Worm (Caenorhabditis elegans): ENCODE results near the gene cogc-4.

The cogc-4 gene

ce11 chrII:1378259-1378658 is 25.0 kb upstream of the cogc-4 start, which contains the start of gene F54D12.10:
Gene F54D12.10 (minus strand): TSS chrII:1378359.
- TF ChIP-seq nhr-10 (tag; optimal IDR thresholded peaks at IDR 0.05), result no peak
- no peak for TF ChIP-seq skn-1 (tag; optimal IDR thresholded peaks at IDR 0.05)
- TF ChIP-seq vab-7 (GFP tag; IDR thresholded peaks at IDR 0.05), result no peak
- TF ChIP-seq mxl-3 (GFP tag; optimal IDR thresholded peaks at IDR 0.05), result no peak
- no peak for TF ChIP-seq aly-2 (tag; optimal IDR thresholded peaks at IDR 0.05)
- TF ChIP-seq T20F7.1 (GFP tag; optimal IDR thresholded peaks at IDR 0.05), result no peak

- no peak for TF ChIP-seq arid-1 (GFP tag; conservative IDR thresholded peaks at IDR 0.05)
- TF ChIP-seq T26A8.4 (GFP tag; IDR thresholded peaks at IDR 0.05), result no peak
- TF ChIP-seq nhr-6 (tag; optimal IDR thresholded peaks at IDR 0.05), result no peak
- TF ChIP-seq nhr-77 (tag; optimal IDR thresholded peaks at IDR 0.05), result no peak
- TF ChIP-seq mep-1 (tag; optimal IDR thresholded peaks at IDR 0.05), result no peak
- TF ChIP-seq dve-1 (tag; optimal IDR thresholded peaks at IDR 0.05; ENCODE audit: insufficient read depth), result no peak
- TF ChIP-seq unc-62 (GFP tag; optimal IDR thresholded peaks at IDR 0.05 in 1 of 2), result peak in 1 of 2 experiments; percentile 32
- no peak for TF ChIP-seq unc-62 (tag; optimal IDR thresholded peaks at IDR 0.05)
Observed at ce11 chrII:1381618-1382017, 21.6 kb upstream of the cogc-4 start, which contains the start of gene F54D12.9. Gene F54D12.9 (minus strand): TSS chrII:1381718.

ce11 chrII:1385280-1385679 is 18.0 kb upstream of the cogc-4 start, which contains the start of gene F54D12.7:
Gene F54D12.7 (minus strand): TSS chrII:1385380.
- TF ChIP-seq nhr-11 (tag; optimal IDR thresholded peaks at IDR 0.05) (no peak), unc-130 (GFP tag; optimal IDR thresholded peaks at IDR 0.05) (no peak), zip-11 (GFP tag; IDR thresholded peaks at IDR 0.05) (no peak), lin-29 (GFP tag; IDR thresholded peaks at IDR 0.05) (no peak), cey-2 (tag; optimal IDR thresholded peaks at IDR 0.05; ENCODE audit: borderline replicate concordance, insufficient read depth) (no peak), zfp-2 (tag; optimal IDR thresholded peaks at IDR 0.05) (no peak), zfp-3 (GFP tag; conservative IDR thresholded peaks at IDR 0.05) (no peak)

- TF ChIP-seq hlh-11 (tag; optimal IDR thresholded peaks at IDR 0.05), result peak; percentile 55
- no peak for TF ChIP-seq nhr-237 (tag; optimal IDR thresholded peaks at IDR 0.05)
- peak; percentile 37 for TF ChIP-seq nhr-77 (tag; optimal IDR thresholded peaks at IDR 0.05)
- peak; percentile 79 for TF ChIP-seq pqm-1 (tag; optimal IDR thresholded peaks at IDR 0.05)
- TF ChIP-seq nhr-28 (tag; optimal IDR thresholded peaks at IDR 0.05), result peak; percentile 83
- no peak for TF ChIP-seq hmg-1.1 (GFP tag; IDR thresholded peaks at IDR 0.05)
- peak; percentile 74; the same call in 1 of the 2 replicates for TF ChIP-seq php-3 (GFP tag; IDR thresholded peaks at IDR 0.05)
- TF ChIP-seq fos-1 (tag; optimal IDR thresholded peaks at IDR 0.05), result no peak
- TF ChIP-seq arid-1 (GFP tag; conservative IDR thresholded peaks at IDR 0.05), result no peak
- TF ChIP-seq dmd-6 (GFP tag; IDR thresholded peaks at IDR 0.05), result peak; percentile 87
Observed at ce11 chrII:1386478-1386877, 16.8 kb upstream of the cogc-4 start, which contains the start of gene aat-7. Gene aat-7 (plus strand): TSS chrII:1386870.

- TF ChIP-seq unc-62 (GFP tag; optimal IDR thresholded peaks at IDR 0.05 in 1 of 2) (peak in 1 of 2 experiments; percentile 96), unc-62 (tag; optimal IDR thresholded peaks at IDR 0.05) (no peak), Y5F2A.4 (GFP tag; optimal IDR thresholded peaks at IDR 0.05) (no peak), lin-39 (tag; optimal IDR thresholded peaks at IDR 0.05) (no peak)
Observed at ce11 chrII:1397703-1398102, 5.5 kb upstream of the cogc-4 start, which contains the start of gene F54D12.8. Gene F54D12.8 (minus strand): TSS chrII:1398038.

ce11 chrII:1398396-1398795 is 4.8 kb upstream of the cogc-4 start, which contains the start of gene F54D12.2:
Gene F54D12.2 (plus strand): TSS chrII:1398696.
- TF ChIP-seq nhr-25 (tag; optimal IDR thresholded peaks at IDR 0.05; ENCODE audit: borderline replicate concordance, insufficient read depth), result no peak
- no peak for TF ChIP-seq rbr-2 (tag; optimal IDR thresholded peaks at IDR 0.05)
- TF ChIP-seq jun-1 (tag; optimal IDR thresholded peaks at IDR 0.05), result no peak
- no peak for TF ChIP-seq egl-43 (GFP tag; IDR thresholded peaks at IDR 0.05)

Measured in whole organism, L4 larva.